Fruit fly (Drosophila melanogaster) S2 (cell line): ENCODE measurements around the gene Bet3.

Source experiments
- CG8478 ChIP-seq: fragments of >200 bp; optimal IDR thresholded peaks from 2 replicates; lab custom pipeline; 2018
- CTCF ChIP-seq, 2 experiments: fragments of >200 bp; optimal IDR thresholded peaks; 2 replicates each; lab custom pipeline; 2018

The Bet3 gene

dm6 chr3L:9398028-9398427 lies 44.0 kb downstream of the Bet3 start:
- TF ChIP-seq CTCF (optimal IDR thresholded peaks at IDR 0.05; lab: Kevin White, UChicago) (no peak), CG8478 (lab: Kevin White, UChicago) (no peak)

dm6 chr3L:9397156-9397555 lies 44.9 kb downstream of the Bet3 start:
- no peak for TF ChIP-seq CG8478 (lab: Kevin White, UChicago)
- TF ChIP-seq CTCF (optimal IDR thresholded peaks at IDR 0.05; lab: Kevin White, UChicago) = no peak

- TF ChIP-seq CG8478 (lab: Kevin White, UChicago) (no peak), CTCF (optimal IDR thresholded peaks at IDR 0.05; lab: Kevin White, UChicago) (no peak)
Measured at dm6 chr3L:9396704-9397103, 45.4 kb downstream of the Bet3 start.

- TF ChIP-seq CTCF (optimal IDR thresholded peaks at IDR 0.05; lab: Kevin White, UChicago) (no peak), CG8478 (lab: Kevin White, UChicago) (no peak)
Measured at dm6 chr3L:9396038-9396437, 46.0 kb downstream of the Bet3 start.

- TF ChIP-seq CTCF (optimal IDR thresholded peaks at IDR 0.05; lab: Kevin White, UChicago) (no peak), CG8478 (lab: Kevin White, UChicago) (no peak)
Measured at dm6 chr3L:9391340-9391980, 50.6 kb downstream of the Bet3 start.
